Worm (Caenorhabditis elegans) whole organism, young adult: Measurements from ENCODE around the gene ZC395.11.

ENCODE experiments used
- K12H6.12 ChIP-seq: fragments of 200-800 bp; sonication (Bioruptor generic); optimal IDR thresholded peaks from 2 replicates; lab custom pipeline; 2018; ENCODE audit warnings: mild to moderate bottlenecking, missing genetic modification characterization, missing compliant biosample characterization
- Y53F4B.3 ChIP-seq: fragments of 200-800 bp; sonication (Bioruptor generic); IDR thresholded peaks from 2 replicates; pipeline ENCODE4 v1.3.6; 2022; ENCODE audit warnings: missing genetic modification reagents, missing genetic modification characterization, missing compliant biosample characterization
- ZK185.1 ChIP-seq: sonication (generic microtip); optimal IDR thresholded peaks from 2 replicates; lab custom pipeline; 2016; ENCODE audit warnings: mild to moderate bottlenecking, missing genetic modification characterization, missing compliant biosample characterization; ENCODE audit not compliant: poor library complexity, severe bottlenecking
- attf-3 ChIP-seq: fragments of 200-800 bp; sonication (Bioruptor generic); conservative IDR thresholded peaks from 2 replicates; pipeline ENCODE4 v1.3.6; 2022; ENCODE audit warnings: missing genetic modification reagents, missing genetic modification characterization, missing compliant biosample characterization
- attf-5 ChIP-seq: fragments of 200-800 bp; sonication (Bioruptor generic); optimal IDR thresholded peaks from 2 replicates; lab custom pipeline; 2018; ENCODE audit warnings: mild to moderate bottlenecking, missing genetic modification characterization, missing compliant biosample characterization
- hmg-20 ChIP-seq: fragments of 200-800 bp; sonication (Bioruptor generic); IDR thresholded peaks from 2 replicates; pipeline ENCODE4 v1.3.6; 2022; ENCODE audit warnings: missing genetic modification reagents, missing genetic modification characterization, missing compliant biosample characterization

DNA sequence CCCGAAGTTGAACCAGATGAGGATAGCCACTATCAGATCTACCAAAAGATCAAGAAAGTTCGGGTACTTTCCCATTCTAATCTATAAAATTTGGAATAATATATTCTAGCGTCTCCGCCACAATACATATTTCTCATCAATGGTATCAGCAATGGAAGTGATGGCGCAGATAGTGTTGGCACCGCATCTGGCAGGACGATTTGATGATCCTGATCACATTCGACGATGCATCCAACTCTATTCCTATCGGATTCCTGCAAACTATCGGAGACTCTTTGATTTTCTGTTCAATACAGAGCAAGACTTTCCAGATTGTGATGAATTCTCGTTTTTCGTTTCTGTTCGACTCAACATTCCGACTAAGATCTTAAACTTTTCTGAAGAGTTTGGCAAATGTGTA lies 43.3 kb upstream of the ZC395.11 start:
- TF ChIP-seq hmg-20 (GFP tag; lab: Robert Waterston, UW) (no peak), ZK185.1 (tag; lab: Kevin White, UChicago) (no peak), K12H6.12 (tag; lab: Kevin White, UChicago) (no peak), attf-5 (GFP tag; lab: Kevin White, UChicago) (no peak), attf-3 (GFP tag; lab: Robert Waterston, UW) (no peak), Y53F4B.3 (no peak)
